Worm (Caenorhabditis elegans): Measurements from ENCODE around the gene scl-14.

The scl-14 gene

ce11 chrIV:13165181-13165580 lies at the start of gene scl-14:
Gene scl-14 (plus strand): TSS chrIV:13165481.
- TF ChIP-seq mab-5 (tag; optimal IDR thresholded peaks at IDR 0.05) (no peak), elt-1 (tag; optimal IDR thresholded peaks at IDR 0.05) (no peak)

DNA sequence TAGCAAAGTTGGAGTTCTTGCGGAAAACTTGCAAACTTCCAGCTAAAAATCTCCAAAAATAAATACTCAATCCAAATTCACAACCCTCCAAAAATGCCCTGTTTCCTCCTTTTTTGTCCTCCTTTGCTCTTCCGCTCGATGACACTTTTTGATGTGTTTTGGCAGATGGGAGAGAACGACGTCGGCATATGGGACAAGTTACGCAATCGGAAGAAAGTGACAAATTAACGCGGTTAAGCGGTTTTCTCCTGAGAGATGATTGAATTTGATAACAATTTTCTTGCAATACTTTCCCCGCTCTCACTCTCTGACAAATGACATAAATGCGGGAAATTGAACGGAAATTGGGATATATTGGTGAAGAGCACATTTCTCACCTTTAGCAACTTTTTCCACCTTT lies 48.6 kb upstream of the scl-14 start:
- TF ChIP-seq fos-1 (tag; optimal IDR thresholded peaks at IDR 0.05) (no peak), R02D3.7 (tag; optimal IDR thresholded peaks at IDR 0.05) (no peak), ztf-4 (tag; optimal IDR thresholded peaks at IDR 0.05) (no peak), nhr-21 (tag; optimal IDR thresholded peaks at IDR 0.05) (no peak), gmeb-1 (tag; optimal IDR thresholded peaks at IDR 0.05) (no peak), unc-55 (GFP tag; optimal IDR thresholded peaks at IDR 0.05) (no peak), alr-1 (tag; optimal IDR thresholded peaks at IDR 0.05) (no peak), elt-1 (tag; optimal IDR thresholded peaks at IDR 0.05) (no peak), ztf-1 (GFP tag; conservative IDR thresholded peaks at IDR 0.05) (no peak), skn-1 (tag; optimal IDR thresholded peaks at IDR 0.05) (no peak), nhr-11 (tag; optimal IDR thresholded peaks at IDR 0.05) (no peak)

ce11 chrIV:13118794-13119193 lies 46.5 kb upstream of the scl-14 start, which contains the start of gene unc-30:
Gene unc-30 (plus strand): TSS chrIV:13118977.
- peak; percentile 18 for TF ChIP-seq nhr-129 (tag; optimal IDR thresholded peaks at IDR 0.05)
- TF ChIP-seq nhr-10 (tag; optimal IDR thresholded peaks at IDR 0.05), result no peak
- no peak for TF ChIP-seq ceh-16 (tag; optimal IDR thresholded peaks at IDR 0.05)
- TF ChIP-seq nhr-12 (tag; optimal IDR thresholded peaks at IDR 0.05), result no peak
- no peak for TF ChIP-seq nhr-21 (tag; optimal IDR thresholded peaks at IDR 0.05)
- peak; percentile 84 for TF ChIP-seq unc-55 (GFP tag; optimal IDR thresholded peaks at IDR 0.05)
- peak; percentile 19 for TF ChIP-seq mab-5 (tag; optimal IDR thresholded peaks at IDR 0.05)
- TF ChIP-seq lsy-2 (tag; optimal IDR thresholded peaks at IDR 0.05), result peak in 1 of 2 experiments; percentile 21
- TF ChIP-seq snpc-4 (tag; optimal IDR thresholded peaks at IDR 0.05), result no peak

ce11 chrIV:13121396-13121795 lies 43.9 kb upstream of the scl-14 start:
- no peak for TF ChIP-seq zag-1 (tag; optimal IDR thresholded peaks at IDR 0.05)
- TF ChIP-seq nhr-12 (tag; optimal IDR thresholded peaks at IDR 0.05), result no peak

ce11 chrIV:13125999-13126398 lies 39.3 kb upstream of the scl-14 start:
- TF ChIP-seq gmeb-1 (tag; optimal IDR thresholded peaks at IDR 0.05) (no peak), nhr-21 (tag; optimal IDR thresholded peaks at IDR 0.05) (no peak), alr-1 (tag; optimal IDR thresholded peaks at IDR 0.05) (no peak), sma-3 (GFP tag; optimal IDR thresholded peaks at IDR 0.05) (no peak), mab-5 (tag; optimal IDR thresholded peaks at IDR 0.05) (no peak), nhr-129 (tag; optimal IDR thresholded peaks at IDR 0.05) (peak; percentile 1), F13H6.1 (tag; optimal IDR thresholded peaks at IDR 0.05) (peak; percentile 34), nhr-77 (tag; optimal IDR thresholded peaks at IDR 0.05) (no peak), lsy-2 (tag; optimal IDR thresholded peaks at IDR 0.05) (no peak), mbf-1 (tag; optimal IDR thresholded peaks at IDR 0.05) (no peak), aly-2 (tag; optimal IDR thresholded peaks at IDR 0.05) (no peak), nhr-23 (tag; optimal IDR thresholded peaks at IDR 0.05) (no peak), C34F6.9 (tag; optimal IDR thresholded peaks at IDR 0.05) (no peak)

- TF ChIP-seq lin-39 (tag; optimal IDR thresholded peaks at IDR 0.05), result no peak
- TF ChIP-seq unc-55 (GFP tag; optimal IDR thresholded peaks at IDR 0.05), result peak; percentile 15
These were observed 37.6 kb upstream of the scl-14 start for ce11 chrIV:13127720-13128119.

DNA sequence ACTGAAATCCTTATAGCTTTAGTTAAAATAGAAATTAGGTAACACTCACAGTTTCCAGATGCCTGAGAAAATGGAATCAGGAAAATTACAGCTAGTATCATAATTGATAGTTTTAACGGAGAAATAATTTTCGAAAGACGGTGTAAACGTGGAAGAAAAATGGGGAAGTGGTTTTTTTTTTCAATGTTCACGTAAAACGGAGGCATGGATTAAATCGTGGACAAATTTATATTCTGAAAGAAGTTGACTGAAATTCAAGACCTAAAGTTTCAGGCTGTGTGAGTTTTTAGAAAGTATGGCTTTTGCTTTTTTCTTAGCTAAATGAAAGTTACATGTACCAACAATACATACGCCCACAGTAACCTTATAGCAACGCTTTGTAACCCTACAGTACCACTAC lies 23.0 kb upstream of the scl-14 start, which contains the start of gene spe-43:
Gene spe-43, minus strand, starts transcription at position 101 of the 400 bp plus-strand sequence.
- TF ChIP-seq nhr-12 (tag; optimal IDR thresholded peaks at IDR 0.05) (no peak), dmd-4 (tag; optimal IDR thresholded peaks at IDR 0.05) (no peak), lin-39 (tag; optimal IDR thresholded peaks at IDR 0.05) (no peak), ceh-82 (tag; optimal IDR thresholded peaks at IDR 0.05) (no peak), fos-1 (tag; optimal IDR thresholded peaks at IDR 0.05) (no peak), C34F6.9 (tag; optimal IDR thresholded peaks at IDR 0.05) (no peak), unc-62 (GFP tag; optimal IDR thresholded peaks at IDR 0.05) (no peak), mdl-1 (tag; optimal IDR thresholded peaks at IDR 0.05) (no peak)

Data from whole organism, L2 larva.